Worm (Caenorhabditis elegans) whole organism, midembryonic: ENCODE measurements around the gene T10C6.15.

Experiments used
- T22C8.4 ChIP-seq: fragments of 200-800 bp; sonication (Bioruptor generic); IDR thresholded peaks from 2 replicates; pipeline ENCODE4 v1.3.6; 2022; ENCODE audit warnings: missing genetic modification characterization, missing compliant biosample characterization
- cog-1 ChIP-seq: sonication (generic microtip); optimal IDR thresholded peaks from 2 replicates; lab custom pipeline; 2016; ENCODE audit warnings: missing genetic modification characterization, missing compliant biosample characterization
- flt-1 ChIP-seq: fragments of 200-800 bp; sonication (Bioruptor generic); IDR thresholded peaks from 2 replicates; pipeline ENCODE4 v1.3.6; 2022; ENCODE audit warnings: missing genetic modification characterization, missing compliant biosample characterization
- klf-2 ChIP-seq: fragments of 200-800 bp; sonication (Bioruptor generic); conservative IDR thresholded peaks from 2 replicates; pipeline ENCODE4 v1.3.6; 2022; ENCODE audit warnings: missing genetic modification reagents, missing genetic modification characterization, missing compliant biosample characterization
- med-1 ChIP-seq: sonication (generic microtip); optimal IDR thresholded peaks from 2 replicates; lab custom pipeline; 2017; ENCODE audit warnings: missing genetic modification characterization, mild to moderate bottlenecking, missing compliant biosample characterization, antibody characterized with exemption, missing genetic modification reagents; ENCODE audit not compliant: insufficient read depth
- ref-1 ChIP-seq: fragments of 200-800 bp; sonication (Bioruptor generic); conservative IDR thresholded peaks from 2 replicates; pipeline ENCODE4 v1.3.6; 2022; ENCODE audit warnings: missing genetic modification reagents, missing genetic modification characterization, missing compliant biosample characterization
- tab-1 ChIP-seq: fragments of 200-800 bp; sonication (Bioruptor generic); IDR thresholded peaks from 2 replicates; pipeline ENCODE4 v1.3.6; 2022; ENCODE audit warnings: missing genetic modification characterization, missing compliant biosample characterization
- ztf-23 ChIP-seq: fragments of 200-800 bp; sonication (Bioruptor generic); IDR thresholded peaks from 2 replicates; pipeline ENCODE4 v1.3.6; 2022; ENCODE audit warnings: missing genetic modification reagents, missing genetic modification characterization, missing compliant biosample characterization
- ztf-29 ChIP-seq: fragments of 200-800 bp; sonication (Bioruptor generic); IDR thresholded peaks from 2 replicates; pipeline ENCODE4 v1.3.6; 2022; ENCODE audit warnings: missing genetic modification reagents, missing genetic modification characterization, missing compliant biosample characterization

T10C6.15 gene

DNA sequence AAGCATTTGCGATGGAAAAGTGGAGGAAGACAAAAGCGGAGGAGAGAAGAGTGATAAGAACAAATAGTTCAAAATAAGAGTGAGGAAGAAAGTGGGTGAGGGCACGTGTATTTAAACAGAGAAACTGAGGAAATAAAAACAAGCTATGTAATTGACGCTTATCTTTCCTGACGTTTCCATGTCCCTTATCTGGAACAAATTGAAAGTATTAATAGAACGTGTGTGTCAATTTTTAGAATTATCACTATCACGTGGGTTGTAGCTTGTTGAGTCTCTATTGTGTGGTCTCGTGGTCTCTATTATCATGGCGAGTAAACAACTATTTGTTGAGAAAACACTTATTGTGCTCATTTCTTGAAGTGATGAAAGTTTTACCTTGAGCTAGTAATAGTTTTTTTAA lies at the start of gene T10C6.15:
T10C6.15 (minus strand) TSS at position 104 of the 400 bp plus-strand sequence.
- TF ChIP-seq ref-1 (GFP tag; lab: Robert Waterston, UW) (no peak), T22C8.4 (GFP tag; lab: Robert Waterston, UW) (no peak), klf-2 (GFP tag; lab: Robert Waterston, UW) (no peak), ztf-29 (GFP tag; lab: Robert Waterston, UW) (no peak), cog-1 (tag; lab: Kevin White, UChicago) (no peak), tab-1 (no peak), ztf-23 (GFP tag; lab: Robert Waterston, UW) (no peak), med-1 (GFP tag; lab: Kevin White, UChicago) (no peak), flt-1 (GFP tag; lab: Robert Waterston, UW) (no peak)

DNA sequence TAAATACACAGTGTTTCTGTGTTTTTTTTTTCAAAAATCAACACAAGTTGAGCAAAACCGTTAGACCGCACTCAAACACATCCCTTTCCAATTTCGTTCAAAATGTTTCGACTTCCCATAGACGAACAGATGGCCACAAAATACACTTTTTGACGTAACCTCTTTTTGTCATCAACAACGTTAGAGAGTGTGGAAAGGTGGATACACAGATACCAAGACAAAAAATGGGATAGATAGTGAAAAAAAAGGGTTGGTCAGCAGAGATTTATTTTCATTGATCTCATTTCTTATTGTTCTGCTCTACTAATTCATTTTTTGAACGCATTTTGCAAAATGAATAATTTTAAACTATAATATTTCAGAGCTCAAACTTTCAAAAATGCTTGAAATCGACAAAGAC lies 49.1 kb upstream of the T10C6.15 start:
- TF ChIP-seq med-1 (GFP tag; lab: Kevin White, UChicago) (no peak), ztf-23 (GFP tag; lab: Robert Waterston, UW) (no peak), ref-1 (GFP tag; lab: Robert Waterston, UW) (no peak), flt-1 (GFP tag; lab: Robert Waterston, UW) (no peak), ztf-29 (GFP tag; lab: Robert Waterston, UW) (no peak), T22C8.4 (GFP tag; lab: Robert Waterston, UW) (no peak), klf-2 (GFP tag; lab: Robert Waterston, UW) (no peak), cog-1 (tag; lab: Kevin White, UChicago) (no peak), tab-1 (no peak)

DNA sequence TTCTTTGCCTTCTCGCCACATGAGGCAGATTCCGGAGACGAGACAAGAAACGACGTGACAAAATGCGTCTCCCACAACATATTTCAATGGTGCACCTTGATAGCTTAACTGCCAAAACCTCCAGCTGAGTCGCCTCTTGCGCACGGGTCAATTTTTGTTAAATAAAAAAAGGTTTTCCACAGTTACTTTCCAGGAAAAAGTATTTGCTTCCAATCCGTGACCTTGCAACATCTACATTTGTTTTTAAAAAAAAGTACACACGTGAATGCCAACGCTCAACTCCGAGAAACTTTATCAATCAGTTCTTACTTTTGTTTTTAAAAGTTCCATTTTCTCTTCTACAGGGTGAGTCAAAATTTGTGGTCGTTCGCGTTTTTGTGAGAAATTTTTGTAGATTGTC lies 48.5 kb upstream of the T10C6.15 start, which contains the start of gene F22B8.7:
F22B8.7 (plus strand) TSS at position 301 of the 400 bp plus-strand sequence.
- no peak for TF ChIP-seq cog-1 (tag; lab: Kevin White, UChicago)
- no peak for TF ChIP-seq ref-1 (GFP tag; lab: Robert Waterston, UW)
- no peak for TF ChIP-seq med-1 (GFP tag; lab: Kevin White, UChicago)
- TF ChIP-seq klf-2 (GFP tag; lab: Robert Waterston, UW): no peak
- no peak for TF ChIP-seq ztf-23 (GFP tag; lab: Robert Waterston, UW)
- TF ChIP-seq flt-1 (GFP tag; lab: Robert Waterston, UW): no peak
- no peak for TF ChIP-seq tab-1

DNA sequence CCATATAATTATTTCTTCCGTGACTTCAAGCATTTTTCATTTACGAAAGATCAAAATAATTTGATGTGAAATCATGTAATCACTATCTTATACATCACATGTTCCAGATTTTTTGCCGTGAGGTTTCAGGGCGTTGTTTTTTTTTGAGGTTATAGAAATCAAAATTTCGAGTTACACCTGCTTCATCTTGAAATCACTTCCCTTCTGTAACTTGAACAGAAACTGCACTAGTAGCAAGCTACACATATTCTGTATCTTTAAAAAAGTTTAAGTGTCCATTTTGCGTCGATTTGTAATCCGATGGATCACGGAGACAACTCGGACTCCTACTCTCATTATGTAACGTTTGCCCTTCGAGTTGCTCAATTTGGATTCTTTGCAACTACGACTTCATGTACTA lies 44.9 kb upstream of the T10C6.15 start, which contains the start of gene F22B8.3:
F22B8.3 (plus strand) TSS at position 301 of the 400 bp plus-strand sequence.
- no peak for TF ChIP-seq flt-1 (GFP tag; lab: Robert Waterston, UW)
- TF ChIP-seq T22C8.4 (GFP tag; lab: Robert Waterston, UW): no peak
- TF ChIP-seq cog-1 (tag; lab: Kevin White, UChicago): no peak
- TF ChIP-seq med-1 (GFP tag; lab: Kevin White, UChicago): no peak
- TF ChIP-seq ztf-23 (GFP tag; lab: Robert Waterston, UW): no peak
- TF ChIP-seq ref-1 (GFP tag; lab: Robert Waterston, UW): no peak
- TF ChIP-seq klf-2 (GFP tag; lab: Robert Waterston, UW): no peak
- TF ChIP-seq tab-1: no peak
- no peak for TF ChIP-seq ztf-29 (GFP tag; lab: Robert Waterston, UW)

DNA sequence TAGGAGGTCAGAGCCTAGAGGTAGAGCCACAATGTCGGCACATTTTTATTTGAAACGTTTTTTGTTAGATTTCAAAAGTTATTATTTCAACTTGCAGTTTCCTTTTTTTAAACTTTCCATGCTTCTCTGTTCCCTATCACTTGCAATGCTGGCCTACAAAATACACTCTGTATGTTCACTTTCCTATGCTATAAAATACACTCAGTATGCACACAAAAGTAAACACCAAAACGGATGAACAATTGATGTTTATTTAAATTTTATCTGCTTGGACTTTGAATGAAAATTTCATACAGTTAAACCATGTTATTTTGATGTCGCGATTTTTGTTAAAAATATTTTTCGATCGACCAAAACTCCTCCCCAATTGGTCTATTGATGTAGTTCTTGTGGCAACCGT lies 34.9 kb upstream of the T10C6.15 start:
- TF ChIP-seq ztf-29 (GFP tag; lab: Robert Waterston, UW) (no peak), T22C8.4 (GFP tag; lab: Robert Waterston, UW) (no peak), klf-2 (GFP tag; lab: Robert Waterston, UW) (no peak), flt-1 (GFP tag; lab: Robert Waterston, UW) (no peak), med-1 (GFP tag; lab: Kevin White, UChicago) (no peak), ref-1 (GFP tag; lab: Robert Waterston, UW) (no peak), ztf-23 (GFP tag; lab: Robert Waterston, UW) (no peak), tab-1 (no peak), cog-1 (tag; lab: Kevin White, UChicago) (no peak)

DNA sequence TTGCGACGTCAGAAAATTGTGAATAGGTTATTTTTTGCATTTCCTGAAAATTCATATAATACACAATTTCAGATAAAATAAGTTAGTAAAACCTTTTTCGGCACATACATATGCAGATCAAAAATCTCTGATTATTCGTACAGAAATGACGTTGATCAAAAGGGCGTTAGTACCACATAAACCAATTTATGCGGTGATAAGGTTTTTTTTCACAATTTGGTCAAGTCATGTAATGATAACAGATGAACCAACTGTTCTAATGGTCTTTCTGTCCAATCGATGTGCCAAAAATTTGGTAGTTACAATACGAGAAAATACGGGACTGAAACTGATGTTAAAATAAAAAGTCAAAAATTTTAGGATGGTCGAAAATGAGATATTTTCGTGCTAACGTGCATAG lies 34.3 kb upstream of the T10C6.15 start:
- TF ChIP-seq klf-2 (GFP tag; lab: Robert Waterston, UW) (no peak), ref-1 (GFP tag; lab: Robert Waterston, UW) (no peak), tab-1 (no peak), T22C8.4 (GFP tag; lab: Robert Waterston, UW) (no peak), ztf-29 (GFP tag; lab: Robert Waterston, UW) (no peak), flt-1 (GFP tag; lab: Robert Waterston, UW) (no peak), cog-1 (tag; lab: Kevin White, UChicago) (no peak), ztf-23 (GFP tag; lab: Robert Waterston, UW) (no peak), med-1 (GFP tag; lab: Kevin White, UChicago) (no peak)

DNA sequence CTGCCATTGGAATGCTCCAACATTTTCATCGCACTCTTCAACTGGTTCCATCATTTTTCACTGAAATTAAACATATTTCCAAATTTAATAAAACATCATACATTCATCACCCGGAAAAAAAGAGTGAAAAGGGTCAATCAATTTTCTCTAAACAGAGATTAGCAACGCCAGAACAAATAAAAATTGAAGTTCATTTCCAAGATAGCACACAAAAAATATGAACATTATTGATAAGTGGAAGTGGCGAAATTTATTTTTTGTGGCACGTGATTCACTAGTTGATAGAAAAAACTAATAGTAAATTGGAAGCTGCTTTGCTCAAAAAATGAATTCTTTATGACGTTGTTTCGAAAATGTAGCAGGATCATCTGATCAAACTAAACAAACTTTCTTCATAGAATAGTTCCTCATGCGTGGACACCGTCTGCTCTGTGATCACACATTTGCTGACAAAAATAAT lies 29.5 kb upstream of the T10C6.15 start, which contains the start of the genes F14H3.12 and srj-29:
F14H3.12 (minus strand) TSS at position 74 of the 460 bp plus-strand sequence.
srj-29 (plus strand) TSS at position 410 of the 460 bp plus-strand sequence.
- no peak for TF ChIP-seq klf-2 (GFP tag; lab: Robert Waterston, UW)
- TF ChIP-seq flt-1 (GFP tag; lab: Robert Waterston, UW): no peak
- no peak for TF ChIP-seq med-1 (GFP tag; lab: Kevin White, UChicago)
- no peak for TF ChIP-seq ztf-23 (GFP tag; lab: Robert Waterston, UW)
- no peak for TF ChIP-seq T22C8.4 (GFP tag; lab: Robert Waterston, UW)
- no peak for TF ChIP-seq ref-1 (GFP tag; lab: Robert Waterston, UW)
- TF ChIP-seq ztf-29 (GFP tag; lab: Robert Waterston, UW): no peak
- no peak for TF ChIP-seq cog-1 (tag; lab: Kevin White, UChicago)
- no peak for TF ChIP-seq tab-1

DNA sequence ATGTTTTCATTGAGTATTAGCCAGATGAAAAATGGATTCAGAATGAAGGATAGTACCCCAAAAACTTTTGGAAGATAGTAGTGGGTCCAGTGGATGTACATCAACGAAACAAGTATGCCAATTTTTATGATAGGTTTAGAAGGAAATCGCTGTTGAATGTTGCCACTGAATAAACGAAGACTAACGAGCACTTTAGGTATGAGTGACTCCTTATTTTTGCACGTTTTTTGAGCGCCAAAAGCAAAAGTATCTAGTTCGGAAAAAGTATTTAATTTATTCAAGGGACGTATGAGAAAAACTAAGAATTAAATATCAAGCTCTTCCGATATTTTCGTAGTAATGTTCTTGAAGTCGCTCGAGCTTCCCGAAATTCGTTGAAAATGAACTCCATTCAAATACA lies 28.1 kb upstream of the T10C6.15 start, which contains the start of gene srj-10:
srj-10 (minus strand) TSS at position 101 of the 400 bp plus-strand sequence.
- no peak for TF ChIP-seq flt-1 (GFP tag; lab: Robert Waterston, UW)

DNA sequence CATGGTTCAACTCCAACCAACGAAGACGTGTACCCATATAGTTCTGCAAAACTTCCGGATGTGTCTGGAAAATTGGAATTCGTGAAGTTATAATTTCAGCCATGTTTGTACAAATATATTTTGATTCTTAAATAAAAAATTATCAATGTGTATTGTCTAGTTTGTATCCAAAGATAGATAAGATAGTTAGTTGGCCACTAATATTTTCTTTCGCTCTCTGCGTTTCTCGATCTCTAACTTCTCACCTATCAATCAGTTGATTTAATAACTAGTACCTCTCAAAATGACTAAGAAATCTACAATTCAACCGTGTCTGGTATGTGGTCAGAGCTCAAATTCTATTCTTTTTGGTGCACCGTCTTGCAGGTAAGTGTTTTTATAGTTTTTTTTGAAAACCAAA lies 25.4 kb upstream of the T10C6.15 start, which contains the start of gene nhr-176:
nhr-176 (plus strand) TSS at position 159 of the 400 bp plus-strand sequence.
- TF ChIP-seq flt-1 (GFP tag; lab: Robert Waterston, UW) (no peak), ztf-23 (GFP tag; lab: Robert Waterston, UW) (no peak), cog-1 (tag; lab: Kevin White, UChicago) (no peak), med-1 (GFP tag; lab: Kevin White, UChicago) (no peak), ref-1 (GFP tag; lab: Robert Waterston, UW) (no peak), tab-1 (no peak), klf-2 (GFP tag; lab: Robert Waterston, UW) (no peak), ztf-29 (GFP tag; lab: Robert Waterston, UW) (no peak), T22C8.4 (GFP tag; lab: Robert Waterston, UW) (no peak)
